Fruit fly (Drosophila melanogaster) whole organism, embryonic: ENCODE results near the gene CG31431.

Source experiments
- Adf1 ChIP-seq: fragments of 200-800 bp; sonication (Bioruptor generic); IDR thresholded peaks from 2 replicates; pipeline ENCODE4 v1.3.6; 2022; ENCODE audit warnings: missing biosample characterization, missing genetic modification characterization
- Atf-2 ChIP-seq: fragments of 200-800 bp; sonication (Bioruptor generic); optimal IDR thresholded peaks from 2 replicates; lab custom pipeline; 2016; ENCODE audit warnings: missing biosample characterization, missing genetic modification characterization
- B-H1 ChIP-seq: fragments of 200-800 bp; sonication (Bioruptor generic); IDR thresholded peaks from 3 replicates; pipeline ENCODE4 v1.3.6; 2022; ENCODE audit warnings: missing biosample characterization, missing genetic modification characterization
- CG11723 ChIP-seq: fragments of 200-800 bp; sonication (Bioruptor generic); optimal IDR thresholded peaks from 2 replicates; lab custom pipeline; 2017; ENCODE audit warnings: missing biosample characterization, mild to moderate bottlenecking, missing genetic modification characterization
- CG12391 ChIP-seq: fragments of 200-800 bp; sonication (Bioruptor generic); optimal IDR thresholded peaks from 3 replicates; lab custom pipeline; 2018; ENCODE audit warnings: missing biosample characterization, mild to moderate bottlenecking, missing genetic modification characterization, moderate library complexity
- CG17912 ChIP-seq: fragments of 200-800 bp; sonication (Bioruptor generic); optimal IDR thresholded peaks from 2 replicates; lab custom pipeline; 2018; ENCODE audit warnings: missing biosample characterization, mild to moderate bottlenecking, missing genetic modification characterization
- CG18599 ChIP-seq: fragments of 200-800 bp; sonication (Bioruptor generic); optimal IDR thresholded peaks from 3 replicates; lab custom pipeline; 2017; ENCODE audit warnings: missing biosample characterization, missing genetic modification characterization, mild to moderate bottlenecking, moderate library complexity, missing genetic modification reagents
- CG30431 ChIP-seq: fragments of 200-800 bp; sonication (Bioruptor generic); optimal IDR thresholded peaks from 2 replicates; lab custom pipeline; 2017; ENCODE audit warnings: missing biosample characterization, missing genetic modification characterization
- CG3065 ChIP-seq: fragments of 200-800 bp; sonication (Bioruptor generic); optimal IDR thresholded peaks from 2 replicates; lab custom pipeline; 2016; ENCODE audit warnings: missing biosample characterization, missing genetic modification characterization
- CG31388 ChIP-seq: fragments of 200-800 bp; sonication (Bioruptor generic); optimal IDR thresholded peaks from 2 replicates; lab custom pipeline; 2016; ENCODE audit warnings: missing biosample characterization, missing genetic modification characterization
- CG5245 ChIP-seq: fragments of 200-800 bp; sonication (Bioruptor generic); optimal IDR thresholded peaks from 3 replicates; lab custom pipeline; 2016; ENCODE audit warnings: missing biosample characterization, missing genetic modification characterization
- CG6175 ChIP-seq: fragments of 200-800 bp; sonication (Bioruptor generic); IDR thresholded peaks from 3 replicates; pipeline ENCODE4 v1.3.6; 2022; ENCODE audit warnings: missing biosample characterization, missing genetic modification characterization
- CG6683 ChIP-seq: fragments of 200-800 bp; sonication (Bioruptor generic); optimal IDR thresholded peaks from 2 replicates; lab custom pipeline; 2017; ENCODE audit warnings: missing biosample characterization, mild to moderate bottlenecking, missing genetic modification characterization, missing genetic modification reagents
- CG6791 ChIP-seq: fragments of 200-800 bp; sonication (Bioruptor generic); IDR thresholded peaks from 3 replicates; pipeline ENCODE4 v1.3.6; 2022; ENCODE audit warnings: missing biosample characterization, missing genetic modification characterization; ENCODE audit not compliant: partially characterized antibody
- CG8765 ChIP-seq: fragments of 200-800 bp; sonication (Bioruptor generic); IDR thresholded peaks from 2 replicates; pipeline ENCODE4 v1.3.6; 2022; ENCODE audit warnings: missing biosample characterization, missing genetic modification characterization
- CG9215 ChIP-seq: fragments of 200-800 bp; sonication (Bioruptor generic); IDR thresholded peaks from 2 replicates; pipeline ENCODE4 v1.3.6; 2022; ENCODE audit warnings: missing biosample characterization, missing genetic modification characterization
- CG9817 ChIP-seq: fragments of 200-800 bp; sonication (Bioruptor generic); optimal IDR thresholded peaks from 2 replicates; lab custom pipeline; 2018; ENCODE audit warnings: missing biosample characterization, mild to moderate bottlenecking, missing genetic modification characterization, moderate library complexity
- Hr78 ChIP-seq, 2 experiments: fragments of 200-800 bp in 1 of 2; fragments of >200 bp in 1 of 2; sonication (Bioruptor generic) in 1 of 2; optimal IDR thresholded peaks; 2 replicates each; lab custom pipeline; 2017 to 2019; ENCODE audit warnings: missing biosample characterization in 2 of 2, missing genetic modification characterization in 2 of 2, mild to moderate bottlenecking in 1 of 2, moderate library complexity in 1 of 2
- Lhr ChIP-seq: fragments of 200-800 bp; sonication (Bioruptor generic); optimal IDR thresholded peaks from 3 replicates; lab custom pipeline; 2017; ENCODE audit warnings: mild to moderate bottlenecking, missing biosample characterization, missing genetic modification reagents, missing genetic modification characterization
- Myb ChIP-seq: fragments of 200-800 bp; sonication (Bioruptor generic); optimal IDR thresholded peaks from 2 replicates; lab custom pipeline; 2016; ENCODE audit warnings: missing biosample characterization, missing genetic modification characterization
- NC2α ChIP-seq: fragments of 200-800 bp; sonication (Bioruptor generic); optimal IDR thresholded peaks from 2 replicates; lab custom pipeline; 2016; ENCODE audit warnings: missing biosample characterization, missing genetic modification characterization
- NK7.1 ChIP-seq: fragments of 200-800 bp; sonication (Bioruptor generic); optimal IDR thresholded peaks from 3 replicates; lab custom pipeline; 2016; ENCODE audit warnings: missing biosample characterization, missing genetic modification characterization
- Nf-YC ChIP-seq: fragments of 200-800 bp; optimal IDR thresholded peaks from 3 replicates; lab custom pipeline; 2019; ENCODE audit warnings: missing biosample characterization, mild to moderate bottlenecking, missing genetic modification characterization, moderate library complexity
- Optix ChIP-seq: fragments of 200-800 bp; sonication (Bioruptor generic); IDR thresholded peaks from 3 replicates; pipeline ENCODE4 v1.3.6; 2022; ENCODE audit warnings: missing biosample characterization, missing genetic modification characterization
- Ptx1 ChIP-seq: fragments of 200-800 bp; sonication (Bioruptor generic); IDR thresholded peaks from 2 replicates; pipeline ENCODE4 v1.3.6; 2022; ENCODE audit warnings: missing biosample characterization, missing genetic modification characterization
- abd-A ChIP-seq: fragments of 200-800 bp; sonication (Bioruptor generic); optimal IDR thresholded peaks from 3 replicates; lab custom pipeline; 2019; ENCODE audit warnings: missing biosample characterization, mild to moderate bottlenecking, missing genetic modification characterization, moderate library complexity
- ac ChIP-seq: fragments of 200-800 bp; sonication (Bioruptor generic); optimal IDR thresholded peaks from 3 replicates; lab custom pipeline; 2017; ENCODE audit warnings: missing biosample characterization, mild to moderate bottlenecking, missing genetic modification characterization
- bigmax ChIP-seq: fragments of 200-800 bp; sonication (Bioruptor generic); optimal IDR thresholded peaks from 2 replicates; lab custom pipeline; 2018; ENCODE audit warnings: missing biosample characterization, mild to moderate bottlenecking, missing genetic modification characterization
- bsh ChIP-seq, 2 experiments: fragments of 200-800 bp; sonication (Bioruptor generic); optimal IDR thresholded peaks; 2 replicates each; lab custom pipeline; 2017 to 2018; ENCODE audit warnings: mild to moderate bottlenecking in 2 of 2, missing biosample characterization in 2 of 2, missing genetic modification characterization in 2 of 2, moderate library complexity in 1 of 2
- crc ChIP-seq: fragments of 200-800 bp; sonication (Bioruptor generic); optimal IDR thresholded peaks from 2 replicates; lab custom pipeline; 2016; ENCODE audit warnings: missing biosample characterization, missing genetic modification characterization
- crp ChIP-seq, 2 experiments: fragments of 200-800 bp; sonication (Bioruptor generic); optimal IDR thresholded peaks; 2 replicates in 1 of 2; 3 replicates in 1 of 2; lab custom pipeline; 2017; ENCODE audit warnings: missing biosample characterization in 2 of 2, missing genetic modification characterization in 2 of 2, mild to moderate bottlenecking in 1 of 2, moderate library complexity in 1 of 2
- dati ChIP-seq: fragments of 200-800 bp; sonication (Bioruptor generic); IDR thresholded peaks from 2 replicates; pipeline ENCODE4 v1.3.6; 2022; ENCODE audit warnings: missing biosample characterization, missing genetic modification characterization
- dmrt11E ChIP-seq: fragments of 200-800 bp; sonication (Bioruptor generic); optimal IDR thresholded peaks from 3 replicates; lab custom pipeline; 2018; ENCODE audit warnings: missing biosample characterization, mild to moderate bottlenecking, missing genetic modification characterization, moderate library complexity
- ems ChIP-seq: fragments of 200-800 bp; sonication (Bioruptor generic); optimal IDR thresholded peaks from 3 replicates; lab custom pipeline; 2016; ENCODE audit warnings: missing biosample characterization, missing genetic modification characterization
- gfzf ChIP-seq: fragments of 200-800 bp; sonication (Bioruptor generic); optimal IDR thresholded peaks from 2 replicates; lab custom pipeline; 2016; ENCODE audit warnings: missing biosample characterization, mild to moderate bottlenecking, missing genetic modification characterization, moderate library complexity
- gt ChIP-seq: fragments of 200-800 bp; sonication (Bioruptor generic); IDR thresholded peaks from 2 replicates; pipeline ENCODE4 v1.3.6; 2022; ENCODE audit warnings: missing biosample characterization, missing genetic modification characterization
- hbn ChIP-seq: fragments of 200-800 bp; sonication (Bioruptor generic); IDR thresholded peaks from 2 replicates; pipeline ENCODE4 v1.3.6; 2022; ENCODE audit warnings: missing biosample characterization, missing genetic modification characterization; ENCODE audit not compliant: partially characterized antibody
- insv ChIP-seq, 2 experiments: fragments of 200-800 bp; sonication (Bioruptor generic); optimal IDR thresholded peaks; 3 replicates each; lab custom pipeline; 2016 to 2018; ENCODE audit warnings: missing biosample characterization in 2 of 2, missing genetic modification characterization in 2 of 2
- lola ChIP-seq, 3 experiments: fragments of >200 bp in 2 of 3; fragments of 200-800 bp in 1 of 3; sonication (Bioruptor generic) in 1 of 3; optimal IDR thresholded peaks; 2 replicates each; lab custom pipeline; 2017 to 2019; ENCODE audit warnings: missing biosample characterization in 3 of 3, missing genetic modification characterization in 3 of 3, mild to moderate bottlenecking in 1 of 3, moderate library complexity in 1 of 3
- mirr ChIP-seq: fragments of 200-800 bp; sonication (Bioruptor generic); optimal IDR thresholded peaks from 3 replicates; lab custom pipeline; 2018; ENCODE audit warnings: missing biosample characterization, mild to moderate bottlenecking, missing genetic modification characterization
- mld ChIP-seq: fragments of 200-800 bp; sonication (Bioruptor generic); IDR thresholded peaks from 3 replicates; pipeline ENCODE4 v1.3.6; 2022; ENCODE audit warnings: missing biosample characterization, missing genetic modification characterization; ENCODE audit not compliant: partially characterized antibody
- pb ChIP-seq: fragments of 200-800 bp; sonication (Bioruptor generic); optimal IDR thresholded peaks from 3 replicates; lab custom pipeline; 2016; ENCODE audit warnings: missing biosample characterization, missing genetic modification characterization
- row ChIP-seq: fragments of 200-800 bp; sonication (Bioruptor generic); IDR thresholded peaks from 3 replicates; pipeline ENCODE4 v1.3.6; 2022; ENCODE audit warnings: missing biosample characterization, missing genetic modification characterization
- sens ChIP-seq: fragments of 200-800 bp; sonication (Bioruptor generic); peaks from one replicate; lab custom pipeline; 2016; ENCODE audit warnings: missing biosample characterization, missing genetic modification characterization
- slou ChIP-seq: fragments of 200-800 bp; sonication (Bioruptor generic); optimal IDR thresholded peaks from 3 replicates; lab custom pipeline; 2016; ENCODE audit warnings: missing biosample characterization, missing genetic modification characterization
- sr ChIP-seq: fragments of 200-800 bp; sonication (Bioruptor generic); IDR thresholded peaks from 3 replicates; pipeline ENCODE4 v1.3.6; 2022; ENCODE audit warnings: missing biosample characterization, missing genetic modification characterization
- trem ChIP-seq: fragments of 200-800 bp; optimal IDR thresholded peaks from 3 replicates; lab custom pipeline; 2019; ENCODE audit warnings: missing biosample characterization, mild to moderate bottlenecking, missing genetic modification characterization, moderate library complexity
- usp ChIP-seq: fragments of >200 bp; optimal IDR thresholded peaks from 2 replicates; lab custom pipeline; 2017; ENCODE audit warnings: missing biosample characterization, missing genetic modification characterization

The CG31431 gene

dm6 chr3R:21870158-21870971, at the start of gene CG31431 (continued):
- TF ChIP-seq crc (peak; percentile 97), CG9817 (tag; lab: Kevin White, UChicago) (peak; percentile 97), bsh (GFP tag; optimal IDR thresholded peaks at IDR 0.05; lab: Kevin White, UChicago) (peak; percentile 57 to 97), NK7.1 (GFP tag; lab: Kevin White, UChicago) (peak; percentile 97), CG6791 (GFP tag; lab: Robert Waterston, UW) (no peak), bigmax (GFP tag; lab: Kevin White, UChicago) (peak; percentile 55), CG6683 (GFP tag; lab: Kevin White, UChicago) (peak; percentile 94), abd-A (peak; percentile 71), sens (GFP tag; lab: Kevin White, UChicago) (peak; percentile 99), CG18599 (GFP tag; lab: Kevin White, UChicago) (peak; percentile 99), hbn (GFP tag; lab: Robert Waterston, UW) (no peak), CG17912 (GFP tag; lab: Kevin White, UChicago) (peak; percentile 74), CG3065 (GFP tag; lab: Kevin White, UChicago) (peak; percentile 92), mirr (GFP tag; lab: Kevin White, UChicago) (peak; percentile 98), usp (GFP tag; lab: Kevin White, UChicago) (no peak), lola (GFP tag; optimal IDR thresholded peaks at IDR 0.05; lab: Kevin White, UChicago) (peak in 1 of 3 experiments; percentile 91), CG30431 (GFP tag; lab: Kevin White, UChicago) (peak; percentile 92), CG9215 (GFP tag; lab: Robert Waterston, UW) (peak; percentile 96), dmrt11E (tag; lab: Kevin White, UChicago) (peak; percentile 94), row (GFP tag; lab: Robert Waterston, UW) (peak; percentile 99), Ptx1 (GFP tag; lab: Robert Waterston, UW) (peak; percentile 97), slou (GFP tag; lab: Kevin White, UChicago) (peak; percentile 94), Atf-2 (peak; percentile 96), CG6175 (peak; percentile 97), mld (GFP tag; lab: Robert Waterston, UW) (no peak), CG11723 (peak; percentile 88), trem (tag; lab: Kevin White, UChicago) (peak; percentile 92), CG5245 (GFP tag; lab: Kevin White, UChicago) (peak; percentile 96), Optix (peak; percentile 94), crp (GFP tag; optimal IDR thresholded peaks at IDR 0.05; lab: Kevin White, UChicago) (peak in 1 of 2 experiments; percentile 64), ems (GFP tag; lab: Kevin White, UChicago) (peak; percentile 97), Myb (GFP tag; lab: Kevin White, UChicago) (peak; percentile 90), ac (peak; percentile 88), Nf-YC (tag; lab: Kevin White, UChicago) (peak; percentile 82), CG31388 (GFP tag; lab: Kevin White, UChicago) (peak; percentile 96), gfzf (GFP tag; lab: Kevin White, UChicago) (peak; percentile 15), Lhr (GFP tag; lab: Kevin White, UChicago) (peak; percentile 87), dati (GFP tag; lab: Robert Waterston, UW) (peak; percentile 93), NC2α (GFP tag; lab: Kevin White, UChicago) (peak; percentile 93), CG12391 (tag; lab: Kevin White, UChicago) (peak; percentile 97), gt (peak; percentile 88), pb (GFP tag; lab: Kevin White, UChicago) (peak; percentile 95), Adf1 (peak; percentile 86), Hr78 (GFP tag; optimal IDR thresholded peaks at IDR 0.05; lab: Kevin White, UChicago) (peak in 1 of 2 experiments; percentile 76), sr (peak; percentile 88), B-H1 (GFP tag; lab: Robert Waterston, UW) (peak; percentile 95), CG8765 (GFP tag; lab: Robert Waterston, UW) (peak; percentile 94), insv (GFP tag; optimal IDR thresholded peaks at IDR 0.05; lab: Kevin White, UChicago) (peak; percentile 19 to 70)
